Worm (Caenorhabditis elegans): ENCODE data around the gene cyp-35C1.

Gene cyp-35C1

ce11 chrV:13878226-13878625 is 20.1 kb downstream of the cyp-35C1 start:
- peak; percentile 80 for TF ChIP-seq hlh-11 (tag; optimal IDR thresholded peaks at IDR 0.05)
- TF ChIP-seq Y105C5A.15 (GFP tag; IDR thresholded peaks at IDR 0.05), result no peak
- peak; percentile 7 for TF ChIP-seq lin-13 (GFP tag; optimal IDR thresholded peaks at IDR 0.05)
- TF ChIP-seq gei-8 (GFP tag; optimal IDR thresholded peaks at IDR 0.05), result no peak
- TF ChIP-seq mxl-2 (GFP tag; conservative IDR thresholded peaks at IDR 0.05), result no peak
- TF ChIP-seq tra-1 (GFP tag; IDR thresholded peaks at IDR 0.05), result no peak
- TF ChIP-seq duxl-1 (tag; optimal IDR thresholded peaks at IDR 0.05; ENCODE audit: poor library complexity), result no peak
- TF ChIP-seq ZK546.5 (tag; optimal IDR thresholded peaks at IDR 0.05), result no peak
- TF ChIP-seq dmd-9 (GFP tag; IDR thresholded peaks at IDR 0.05), result no peak
- TF ChIP-seq ces-1 (GFP tag; optimal IDR thresholded peaks at IDR 0.05), result no peak
- no peak for TF ChIP-seq unc-130 (GFP tag; optimal IDR thresholded peaks at IDR 0.05)
- no peak for TF ChIP-seq nhr-76 (tag; optimal IDR thresholded peaks at IDR 0.05)
- no peak for TF ChIP-seq lin-29 (GFP tag; IDR thresholded peaks at IDR 0.05)
- no peak for TF ChIP-seq attf-4 (tag; optimal IDR thresholded peaks at IDR 0.05)
- TF ChIP-seq mdt-29 (GFP tag; IDR thresholded peaks at IDR 0.05), result no peak
- peak; percentile 82 for TF ChIP-seq dmd-6 (GFP tag; IDR thresholded peaks at IDR 0.05)
- TF ChIP-seq nhr-41 (GFP tag; IDR thresholded peaks at IDR 0.05), result no peak
- no peak for TF ChIP-seq nhr-25 (tag; optimal IDR thresholded peaks at IDR 0.05; ENCODE audit: borderline replicate concordance, insufficient read depth)
- TF ChIP-seq madf-9 (GFP tag; conservative IDR thresholded peaks at IDR 0.05), result no peak
- TF ChIP-seq daf-16 (GFP tag; optimal IDR thresholded peaks at IDR 0.05), result no peak
- peak; percentile 91 for TF ChIP-seq daf-16 (tag; optimal IDR thresholded peaks at IDR 0.05)
- peak; percentile 61 for TF ChIP-seq pqm-1 (tag; optimal IDR thresholded peaks at IDR 0.05)
- no peak for TF ChIP-seq arid-1 (GFP tag; conservative IDR thresholded peaks at IDR 0.05)
- TF ChIP-seq spr-1 (tag; optimal IDR thresholded peaks at IDR 0.05), result no peak
- TF ChIP-seq dve-1 (tag; optimal IDR thresholded peaks at IDR 0.05; ENCODE audit: insufficient read depth), result peak; percentile 88
- peak; percentile 70 for TF ChIP-seq nhr-6 (tag; optimal IDR thresholded peaks at IDR 0.05)
- TF ChIP-seq php-3 (GFP tag; IDR thresholded peaks at IDR 0.05), result no peak; the same call in 1 of the 2 replicates
- TF ChIP-seq ceh-20 (GFP tag; IDR thresholded peaks at IDR 0.05), result peak; percentile 12; the same call in 1 of the 2 replicates
- no peak for TF ChIP-seq Y75B8A.6 (GFP tag; IDR thresholded peaks at IDR 0.05)
- TF ChIP-seq snpc-1.2 (GFP tag; IDR thresholded peaks at IDR 0.05), result no peak
- no peak for TF ChIP-seq lin-38 (GFP tag; IDR thresholded peaks at IDR 0.05)
- peak; percentile 65 for TF ChIP-seq nhr-77 (tag; optimal IDR thresholded peaks at IDR 0.05)
- peak; percentile 67 for TF ChIP-seq hlh-30 (tag; optimal IDR thresholded peaks at IDR 0.05; ENCODE audit: insufficient read depth)
- no peak for TF ChIP-seq F26F4.8 (GFP tag; conservative IDR thresholded peaks at IDR 0.05)
- TF ChIP-seq fos-1 (tag; optimal IDR thresholded peaks at IDR 0.05), result no peak
- TF ChIP-seq unc-62 (GFP tag; optimal IDR thresholded peaks at IDR 0.05 in 1 of 2), result peak in 1 of 2 experiments; percentile 98
- TF ChIP-seq unc-62 (tag; optimal IDR thresholded peaks at IDR 0.05), result no peak
- no peak for TF ChIP-seq daf-12 (tag; optimal IDR thresholded peaks at IDR 0.05)
- TF ChIP-seq madf-5 (GFP tag; IDR thresholded peaks at IDR 0.05), result no peak
- no peak for TF ChIP-seq snpc-4 (tag; optimal IDR thresholded peaks at IDR 0.05)
- no peak for TF ChIP-seq ceh-62 (tag; optimal IDR thresholded peaks at IDR 0.05)
- no peak for TF ChIP-seq Y5F2A.4 (GFP tag; optimal IDR thresholded peaks at IDR 0.05)
- no peak for TF ChIP-seq lsy-2 (tag; optimal IDR thresholded peaks at IDR 0.05)
- TF ChIP-seq ceh-82 (tag; optimal IDR thresholded peaks at IDR 0.05), result no peak
- no peak for TF ChIP-seq daf-19 (GFP tag; conservative IDR thresholded peaks at IDR 0.05)
- TF ChIP-seq ceh-44 (GFP tag; IDR thresholded peaks at IDR 0.05), result no peak
- TF ChIP-seq nhr-28 (tag; optimal IDR thresholded peaks at IDR 0.05), result peak; percentile 95
- no peak for TF ChIP-seq cey-2 (tag; optimal IDR thresholded peaks at IDR 0.05; ENCODE audit: borderline replicate concordance, insufficient read depth)
- TF ChIP-seq mxl-3 (GFP tag; optimal IDR thresholded peaks at IDR 0.05), result peak; percentile 53
- TF ChIP-seq nhr-102 (tag; optimal IDR thresholded peaks at IDR 0.05), result no peak
- TF ChIP-seq aha-1 (tag), result no peak
- TF ChIP-seq saeg-2 (GFP tag; IDR thresholded peaks at IDR 0.05), result no peak

Data from whole organism, L4 larva.